Fruit fly (Drosophila melanogaster) whole organism, embryonic: ENCODE measurements around the gene Elo68alpha.

Source experiments
- C15 ChIP-seq: fragments of 200-800 bp; sonication (Bioruptor generic); IDR thresholded peaks from 3 replicates; pipeline ENCODE4 v1.3.6; 2022; ENCODE audit warnings: missing biosample characterization, missing genetic modification characterization
- CG10565 ChIP-seq: fragments of 200-800 bp; sonication (Bioruptor generic); optimal IDR thresholded peaks from 3 replicates; lab custom pipeline; 2016; ENCODE audit warnings: missing biosample characterization, mild to moderate bottlenecking, missing genetic modification characterization
- CG11398 ChIP-seq: fragments of 200-800 bp; sonication (Bioruptor generic); optimal IDR thresholded peaks from 2 replicates; lab custom pipeline; 2016; ENCODE audit warnings: missing biosample characterization, missing genetic modification characterization
- CG12219 ChIP-seq: fragments of 200-800 bp; sonication (Bioruptor generic); optimal IDR thresholded peaks from 3 replicates; lab custom pipeline; 2018; ENCODE audit warnings: missing biosample characterization, mild to moderate bottlenecking, missing genetic modification characterization
- CG15011 ChIP-seq: fragments of 200-800 bp; sonication (Bioruptor generic); optimal IDR thresholded peaks from 3 replicates; lab custom pipeline; 2018; ENCODE audit warnings: missing biosample characterization, mild to moderate bottlenecking, missing genetic modification characterization
- CG1529 ChIP-seq: fragments of 200-800 bp; sonication (Bioruptor generic); optimal IDR thresholded peaks from 3 replicates; lab custom pipeline; 2018; ENCODE audit warnings: missing biosample characterization, missing genetic modification characterization
- CG1602 ChIP-seq: fragments of 200-800 bp; sonication (Bioruptor generic); optimal IDR thresholded peaks from 3 replicates; lab custom pipeline; 2016; ENCODE audit warnings: missing biosample characterization, missing genetic modification characterization
- CG17612 ChIP-seq: fragments of 200-800 bp; sonication (Bioruptor generic); IDR thresholded peaks from 2 replicates; pipeline ENCODE4 v1.3.6; 2022; ENCODE audit warnings: missing biosample characterization, missing genetic modification characterization
- CG1792 ChIP-seq: fragments of 200-800 bp; sonication (Bioruptor generic); optimal IDR thresholded peaks from 2 replicates; lab custom pipeline; 2016; ENCODE audit warnings: missing biosample characterization, missing genetic modification characterization
- CG31388 ChIP-seq: fragments of 200-800 bp; sonication (Bioruptor generic); optimal IDR thresholded peaks from 2 replicates; lab custom pipeline; 2016; ENCODE audit warnings: missing biosample characterization, missing genetic modification characterization
- CG32767 ChIP-seq: fragments of 200-800 bp; sonication (Bioruptor generic); IDR thresholded peaks from 2 replicates; pipeline ENCODE4 v1.3.6; 2022; ENCODE audit warnings: missing biosample characterization, missing genetic modification characterization
- CG33557 ChIP-seq: fragments of 200-800 bp; sonication (Bioruptor generic); optimal IDR thresholded peaks from 2 replicates; lab custom pipeline; 2019; ENCODE audit warnings: missing biosample characterization, mild to moderate bottlenecking, missing genetic modification characterization, moderate library complexity
- CG34422 ChIP-seq: fragments of 200-800 bp; sonication (Bioruptor generic); IDR thresholded peaks from 3 replicates; pipeline ENCODE4 v1.3.6; 2022; ENCODE audit warnings: missing biosample characterization, missing genetic modification characterization
- CG3995 ChIP-seq: fragments of 200-800 bp; sonication (Bioruptor generic); optimal IDR thresholded peaks from 3 replicates; lab custom pipeline; 2016; ENCODE audit warnings: missing biosample characterization, missing genetic modification characterization
- CG4424 ChIP-seq: fragments of 200-800 bp; sonication (Bioruptor generic); optimal IDR thresholded peaks from 3 replicates; lab custom pipeline; 2016; ENCODE audit warnings: missing biosample characterization, missing genetic modification characterization
- CG4617 ChIP-seq: fragments of 200-800 bp; sonication (Bioruptor generic); optimal IDR thresholded peaks from 3 replicates; lab custom pipeline; 2016; ENCODE audit warnings: missing biosample characterization, missing genetic modification characterization, borderline replicate concordance
- CG5953 ChIP-seq: fragments of 200-800 bp; sonication (Bioruptor generic); IDR thresholded peaks from 2 replicates; pipeline ENCODE4 v1.3.6; 2022; ENCODE audit warnings: missing biosample characterization, missing genetic modification characterization
- CG6175 ChIP-seq: fragments of 200-800 bp; sonication (Bioruptor generic); IDR thresholded peaks from 3 replicates; pipeline ENCODE4 v1.3.6; 2022; ENCODE audit warnings: missing biosample characterization, missing genetic modification characterization
- CG9437 ChIP-seq: fragments of 200-800 bp; sonication (Bioruptor generic); optimal IDR thresholded peaks from 2 replicates; lab custom pipeline; 2018; ENCODE audit warnings: missing biosample characterization, mild to moderate bottlenecking, missing genetic modification characterization
- CG9609 ChIP-seq: fragments of 200-800 bp; sonication (Bioruptor generic); optimal IDR thresholded peaks from 3 replicates; lab custom pipeline; 2016; ENCODE audit warnings: missing biosample characterization, missing genetic modification characterization
- CG9876 ChIP-seq: fragments of 200-800 bp; sonication (Bioruptor generic); optimal IDR thresholded peaks from 2 replicates; lab custom pipeline; 2016; ENCODE audit warnings: missing biosample characterization, missing genetic modification characterization
- CkIIα-i1 ChIP-seq: fragments of 200-800 bp; sonication (Bioruptor generic); IDR thresholded peaks from 2 replicates; pipeline ENCODE4 v1.3.6; 2022; ENCODE audit warnings: missing biosample characterization, missing genetic modification characterization
- Dad ChIP-seq: fragments of 200-800 bp; sonication (Bioruptor generic); optimal IDR thresholded peaks from 3 replicates; lab custom pipeline; 2016; ENCODE audit warnings: missing biosample characterization, missing genetic modification characterization
- Fer2 ChIP-seq: fragments of 200-800 bp; sonication (Bioruptor generic); optimal IDR thresholded peaks from 2 replicates; lab custom pipeline; 2018; ENCODE audit warnings: missing biosample characterization, mild to moderate bottlenecking, missing genetic modification characterization, moderate library complexity
- Hand ChIP-seq: fragments of 200-800 bp; sonication (Bioruptor generic); optimal IDR thresholded peaks from 2 replicates; lab custom pipeline; 2017; ENCODE audit warnings: mild to moderate bottlenecking, missing biosample characterization, missing genetic modification reagents, missing genetic modification characterization
- Kr ChIP-seq: fragments of 200-800 bp; sonication (Bioruptor generic); optimal IDR thresholded peaks from 2 replicates; lab custom pipeline; 2017; ENCODE audit warnings: missing biosample characterization, mild to moderate bottlenecking, missing genetic modification characterization
- Med ChIP-seq: fragments of 200-800 bp; sonication (Bioruptor generic); peaks from one replicate; lab custom pipeline; 2016; ENCODE audit warnings: missing biosample characterization, missing genetic modification characterization, mild to moderate bottlenecking, inconsistent platforms, moderate library complexity
- Sry-β ChIP-seq: fragments of 200-800 bp; sonication (Bioruptor generic); optimal IDR thresholded peaks from 2 replicates; lab custom pipeline; 2018; ENCODE audit warnings: missing biosample characterization, mild to moderate bottlenecking, missing genetic modification characterization, moderate library complexity
- Stat92E ChIP-seq, 3 experiments: fragments of >200 bp in 2 of 3; fragments of 200-800 bp in 1 of 3; sonication (Bioruptor generic) in 1 of 3; optimal IDR thresholded peaks; 2 replicates each; lab custom pipeline; 2017 to 2019; ENCODE audit warnings: missing biosample characterization in 3 of 3, missing genetic modification characterization in 3 of 3, mild to moderate bottlenecking in 1 of 3, moderate library complexity in 1 of 3
- ase ChIP-seq: fragments of 200-800 bp; sonication (Bioruptor generic); IDR thresholded peaks from 3 replicates; pipeline ENCODE4 v1.3.6; 2022; ENCODE audit warnings: missing biosample characterization, missing genetic modification characterization
- ash1 ChIP-seq: fragments of 200-800 bp; sonication (Bioruptor generic); optimal IDR thresholded peaks from 2 replicates; lab custom pipeline; 2018; ENCODE audit warnings: missing biosample characterization, mild to moderate bottlenecking, missing genetic modification characterization
- bab2 ChIP-seq: fragments of 200-800 bp; sonication (Bioruptor generic); optimal IDR thresholded peaks from 2 replicates; lab custom pipeline; 2016; ENCODE audit warnings: missing biosample characterization, missing genetic modification characterization
- bcd ChIP-seq: fragments of 200-800 bp; sonication (Bioruptor generic); optimal IDR thresholded peaks from 2 replicates; lab custom pipeline; 2017; ENCODE audit warnings: missing biosample characterization, mild to moderate bottlenecking, missing genetic modification characterization
- crp ChIP-seq, 2 experiments: fragments of 200-800 bp; sonication (Bioruptor generic); optimal IDR thresholded peaks; 2 replicates in 1 of 2; 3 replicates in 1 of 2; lab custom pipeline; 2017; ENCODE audit warnings: missing biosample characterization in 2 of 2, missing genetic modification characterization in 2 of 2, mild to moderate bottlenecking in 1 of 2, moderate library complexity in 1 of 2
- cwo ChIP-seq: fragments of 200-800 bp; sonication (Bioruptor generic); optimal IDR thresholded peaks from 3 replicates; lab custom pipeline; 2017; ENCODE audit warnings: missing biosample characterization, missing genetic modification characterization, mild to moderate bottlenecking, moderate library complexity, missing genetic modification reagents
- dmrt11E ChIP-seq: fragments of 200-800 bp; sonication (Bioruptor generic); optimal IDR thresholded peaks from 3 replicates; lab custom pipeline; 2018; ENCODE audit warnings: missing biosample characterization, mild to moderate bottlenecking, missing genetic modification characterization, moderate library complexity
- fd64A ChIP-seq: fragments of 200-800 bp; sonication (Bioruptor generic); optimal IDR thresholded peaks from 3 replicates; lab custom pipeline; 2018; ENCODE audit warnings: missing biosample characterization, mild to moderate bottlenecking, missing genetic modification characterization
- fd96Cb ChIP-seq: fragments of 200-800 bp; sonication (Bioruptor generic); optimal IDR thresholded peaks from 2 replicates; lab custom pipeline; 2018; ENCODE audit warnings: missing biosample characterization, mild to moderate bottlenecking, missing genetic modification characterization, moderate library complexity
- grau ChIP-seq: fragments of 200-800 bp; optimal IDR thresholded peaks from 3 replicates; lab custom pipeline; 2019; ENCODE audit warnings: missing biosample characterization, mild to moderate bottlenecking, missing genetic modification characterization, moderate library complexity
- jigr1 ChIP-seq: fragments of 200-800 bp; sonication (Bioruptor generic); IDR thresholded peaks from 3 replicates; pipeline ENCODE4 v1.3.6; 2022; ENCODE audit warnings: missing biosample characterization, missing genetic modification characterization
- lbe ChIP-seq: fragments of 200-800 bp; sonication (Bioruptor generic); optimal IDR thresholded peaks from 2 replicates; lab custom pipeline; 2016; ENCODE audit warnings: missing biosample characterization, mild to moderate bottlenecking, missing genetic modification characterization
- onecut ChIP-seq: fragments of 200-800 bp; sonication (Bioruptor generic); IDR thresholded peaks from 2 replicates; pipeline ENCODE4 v1.3.6; 2022; ENCODE audit warnings: missing biosample characterization, missing genetic modification characterization
- pros ChIP-seq: fragments of 200-800 bp; sonication (Bioruptor generic); optimal IDR thresholded peaks from 3 replicates; lab custom pipeline; 2019; ENCODE audit warnings: missing biosample characterization, mild to moderate bottlenecking, missing genetic modification characterization, moderate library complexity
- pzg ChIP-seq: fragments of 200-800 bp; sonication (Bioruptor generic); optimal IDR thresholded peaks from 3 replicates; lab custom pipeline; 2018; ENCODE audit warnings: missing biosample characterization, mild to moderate bottlenecking, missing genetic modification characterization, moderate library complexity
- rib ChIP-seq: fragments of 200-800 bp; sonication (Bioruptor generic); IDR thresholded peaks from 2 replicates; pipeline ENCODE4 v1.3.6; 2022; ENCODE audit warnings: missing biosample characterization, missing genetic modification characterization
- salm ChIP-seq: fragments of 200-800 bp; sonication (Bioruptor generic); optimal IDR thresholded peaks from 2 replicates; lab custom pipeline; 2018; ENCODE audit warnings: missing biosample characterization, mild to moderate bottlenecking, missing genetic modification characterization
- slp2 ChIP-seq: fragments of 200-800 bp; sonication (Bioruptor generic); optimal IDR thresholded peaks from 2 replicates; lab custom pipeline; 2016; ENCODE audit warnings: missing biosample characterization, missing genetic modification characterization
- tgo ChIP-seq: fragments of 200-800 bp; sonication (Bioruptor generic); IDR thresholded peaks from 3 replicates; pipeline ENCODE4 v1.3.6; 2022; ENCODE audit warnings: missing biosample characterization, missing genetic modification characterization
- toy ChIP-seq: fragments of 200-800 bp; sonication (Bioruptor generic); IDR thresholded peaks from 2 replicates; pipeline ENCODE4 v1.3.6; 2022; ENCODE audit warnings: missing biosample characterization, missing genetic modification characterization
- yki ChIP-seq: fragments of >200 bp; optimal IDR thresholded peaks from 3 replicates; lab custom pipeline; 2018

Gene Elo68alpha

DNA sequence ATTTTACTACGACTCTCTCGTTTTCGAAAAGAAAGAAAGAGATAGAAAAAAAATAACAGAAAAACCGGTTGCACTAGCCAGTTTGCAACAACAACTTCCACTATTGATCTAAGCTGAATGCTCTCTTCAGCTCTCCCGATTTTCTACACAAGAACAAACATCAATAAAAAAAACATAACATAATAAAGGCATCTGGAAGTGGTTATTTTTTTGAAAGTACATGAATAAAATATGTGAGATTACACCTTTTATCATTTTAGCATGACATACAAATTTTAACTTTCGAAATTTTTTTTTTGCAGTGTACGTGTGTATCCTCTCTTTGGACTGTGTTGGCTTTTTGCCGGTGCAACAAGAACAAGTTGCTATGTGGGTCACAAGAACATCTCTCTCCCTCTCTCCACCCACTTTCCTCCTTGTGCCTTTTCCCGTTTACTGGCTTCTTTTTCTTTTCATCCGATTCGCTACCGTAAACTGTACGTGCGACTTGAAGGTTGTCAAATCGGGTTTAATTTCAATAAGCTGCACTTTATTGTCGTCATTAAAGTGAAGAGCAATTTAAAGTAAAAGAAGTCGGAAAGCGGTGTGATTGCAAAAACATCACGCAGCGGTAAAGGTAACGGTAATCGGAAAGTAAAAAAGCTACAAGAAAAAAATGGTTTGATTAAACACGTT is 18.1 kb downstream of the Elo68alpha start (continued):
- TF ChIP-seq crp (GFP tag; optimal IDR thresholded peaks at IDR 0.05; lab: Kevin White, UChicago) (peak in 1 of 2 experiments; percentile 63), CG33557 (GFP tag; lab: Kevin White, UChicago) (peak; percentile 97), CG1602 (GFP tag; lab: Kevin White, UChicago) (peak; percentile 97), fd96Cb (tag; lab: Kevin White, UChicago) (peak; percentile 97), CG32767 (peak; percentile 97), C15 (GFP tag; lab: Robert Waterston, UW) (peak; percentile 81), bcd (GFP tag; lab: Kevin White, UChicago) (peak; percentile 95), CG11398 (GFP tag; lab: Kevin White, UChicago) (peak; percentile 98), fd64A (GFP tag; lab: Kevin White, UChicago) (peak; percentile 88), CG34422 (GFP tag; lab: Robert Waterston, UW) (peak; percentile 97), salm (tag; lab: Kevin White, UChicago) (peak; percentile 96), Fer2 (tag; lab: Kevin White, UChicago) (peak; percentile 58), jigr1 (peak; percentile 87), dmrt11E (tag; lab: Kevin White, UChicago) (peak; percentile 98), slp2 (GFP tag; lab: Kevin White, UChicago) (peak; percentile 96), CG4424 (peak; percentile 98), CG12219 (peak; percentile 97), CG15011 (GFP tag; lab: Kevin White, UChicago) (peak; percentile 88), ase (GFP tag; lab: Robert Waterston, UW) (peak; percentile 95), CG6175 (peak; percentile 75; the same call in 2 of the 3 replicates), grau (tag; lab: Kevin White, UChicago) (peak; percentile 93), CG5953 (GFP tag; lab: Robert Waterston, UW) (peak; percentile 95), Med (GFP tag; lab: Kevin White, UChicago) (peak; percentile 99), cwo (GFP tag; lab: Kevin White, UChicago) (peak; percentile 91), rib (peak; percentile 89), pzg (GFP tag; lab: Kevin White, UChicago) (no peak), bab2 (GFP tag; lab: Kevin White, UChicago) (peak; percentile 96), tgo (GFP tag; lab: Robert Waterston, UW) (peak; percentile 95), CG17612 (GFP tag; lab: Robert Waterston, UW) (peak; percentile 82), CG1792 (GFP tag; lab: Kevin White, UChicago) (peak; percentile 95), CG10565 (GFP tag; lab: Kevin White, UChicago) (peak; percentile 80), ash1 (GFP tag; lab: Kevin White, UChicago) (peak; percentile 33), CG9609 (peak; percentile 95), toy (GFP tag; lab: Robert Waterston, UW) (peak; percentile 77), CkIIα-i1 (GFP tag; lab: Robert Waterston, UW) (peak; percentile 66; the same call in 1 of the 2 replicates), Stat92E (GFP tag; optimal IDR thresholded peaks at IDR 0.05; lab: Kevin White, UChicago) (peak in 1 of 3 experiments; percentile 97), CG9437 (GFP tag; lab: Kevin White, UChicago) (peak; percentile 92), Dad (GFP tag; lab: Kevin White, UChicago) (peak; percentile 96), lbe (GFP tag; lab: Kevin White, UChicago) (no peak), CG9876 (peak; percentile 89), pros (GFP tag; lab: Kevin White, UChicago) (peak; percentile 73), CG4617 (GFP tag; lab: Kevin White, UChicago) (peak; percentile 93), CG1529 (GFP tag; lab: Kevin White, UChicago) (peak; percentile 97), onecut (GFP tag; lab: Robert Waterston, UW) (peak; percentile 91), yki (lab: Kevin White, UChicago) (no peak), Hand (peak; percentile 85), CG3995 (GFP tag; lab: Kevin White, UChicago) (peak; percentile 46), Kr (GFP tag; lab: Kevin White, UChicago) (peak; percentile 82), CG31388 (GFP tag; lab: Kevin White, UChicago) (peak; percentile 93), Sry-β (GFP tag; lab: Kevin White, UChicago) (peak; percentile 68)
